Worm (Caenorhabditis elegans) whole organism, L4 larva: ENCODE measurements around the gene dagl-2.

Experiments used
- D1046.2 ChIP-seq: fragments of 200-800 bp; sonication (Bioruptor generic); IDR thresholded peaks from 2 replicates; pipeline ENCODE4 v1.3.6; 2022; ENCODE audit warnings: missing genetic modification characterization, missing compliant biosample characterization
- F10B5.3 ChIP-seq: sonication (generic microtip); optimal IDR thresholded peaks from 2 replicates; lab custom pipeline; 2016; ENCODE audit warnings: mild to moderate bottlenecking, missing genetic modification characterization, missing compliant biosample characterization
- F44E2.7 ChIP-seq: fragments of 200-800 bp; sonication (Bioruptor generic); IDR thresholded peaks from 2 replicates; pipeline ENCODE4 v2.1.2; 2022; ENCODE audit warnings: missing genetic modification characterization, missing compliant biosample characterization
- R02D3.7 ChIP-seq: fragments of 150-350 bp; sonication (generic microtip); optimal IDR thresholded peaks from 3 replicates; lab custom pipeline; 2014; ENCODE audit warnings: missing biosample characterization, missing genetic modification characterization
- T26A8.4 ChIP-seq: fragments of 200-800 bp; sonication (Bioruptor generic); IDR thresholded peaks from 2 replicates; pipeline ENCODE4 v1.3.6; 2022; ENCODE audit warnings: missing genetic modification characterization, missing compliant biosample characterization
- aha-1 ChIP-seq: fragments of 150-350 bp; peaks from one replicate; lab custom pipeline; 2014; ENCODE audit warnings: missing biosample characterization, missing genetic modification characterization
- ama-1 ChIP-seq: fragments of 150-350 bp; optimal IDR thresholded peaks from 2 replicates; lab custom pipeline; 2014; ENCODE audit warnings: inconsistent platforms, mixed read lengths
- ceh-20 ChIP-seq: fragments of 200-800 bp; sonication (Bioruptor generic); IDR thresholded peaks from 2 replicates; pipeline ENCODE4 v1.3.6; 2022; ENCODE audit warnings: missing genetic modification reagents, missing genetic modification characterization, missing compliant biosample characterization
- ceh-28 ChIP-seq: fragments of 150-350 bp; optimal IDR thresholded peaks from 2 replicates; lab custom pipeline; 2014; ENCODE audit warnings: missing biosample characterization, missing genetic modification reagents, missing genetic modification characterization
- ceh-82 ChIP-seq: sonication (generic microtip); optimal IDR thresholded peaks from 2 replicates; lab custom pipeline; 2017; ENCODE audit warnings: missing biosample characterization, missing genetic modification characterization
- ces-1 ChIP-seq: fragments of 150-350 bp; sonication (generic microtip); optimal IDR thresholded peaks from 4 replicates; lab custom pipeline; 2014; ENCODE audit warnings: missing biosample characterization, missing genetic modification reagents, missing genetic modification characterization
- daf-12 ChIP-seq: fragments of 150-350 bp; optimal IDR thresholded peaks from 2 replicates; lab custom pipeline; 2014; ENCODE audit warnings: missing biosample characterization, missing genetic modification reagents, missing genetic modification characterization
- daf-16 ChIP-seq, 3 experiments: sonication (generic microtip); optimal IDR thresholded peaks; 2 replicates each; lab custom pipeline; 2016 to 2017; ENCODE audit warnings: missing genetic modification characterization in 3 of 3, missing genetic modification reagents in 3 of 3, mild to moderate bottlenecking in 2 of 3, missing compliant biosample characterization in 2 of 3, missing biosample characterization in 1 of 3, moderate library complexity in 1 of 3
- daf-19 ChIP-seq: fragments of 200-800 bp; sonication (Bioruptor generic); conservative IDR thresholded peaks from 2 replicates; pipeline ENCODE4 v1.3.6; 2022; ENCODE audit warnings: missing genetic modification characterization, missing compliant biosample characterization
- daf-8 ChIP-seq: fragments of 200-800 bp; sonication (Bioruptor generic); IDR thresholded peaks from 2 replicates; pipeline ENCODE4 v1.3.6; 2022; ENCODE audit warnings: missing genetic modification characterization, missing compliant biosample characterization
- dmd-6 ChIP-seq: fragments of 200-800 bp; sonication (Bioruptor generic); IDR thresholded peaks from 2 replicates; pipeline ENCODE4 v1.3.6; 2022; ENCODE audit warnings: missing genetic modification reagents, missing genetic modification characterization, missing compliant biosample characterization
- dmd-8 ChIP-seq: fragments of 200-800 bp; sonication (Bioruptor generic); IDR thresholded peaks from 2 replicates; pipeline ENCODE4 v1.3.6; 2022; ENCODE audit warnings: missing genetic modification characterization, missing compliant biosample characterization
- dmd-9 ChIP-seq: fragments of 200-800 bp; sonication (Bioruptor generic); IDR thresholded peaks from 2 replicates; pipeline ENCODE4 v1.3.6; 2022; ENCODE audit warnings: missing genetic modification reagents, missing genetic modification characterization, missing compliant biosample characterization
- dpl-1 ChIP-seq: fragments of 150-350 bp; optimal IDR thresholded peaks from 2 replicates; lab custom pipeline; 2014; ENCODE audit warnings: missing biosample characterization, missing genetic modification reagents, missing genetic modification characterization
- dve-1 ChIP-seq: sonication (generic microtip); optimal IDR thresholded peaks from 2 replicates; lab custom pipeline; 2017; ENCODE audit warnings: antibody characterized with exemption, mild to moderate bottlenecking, missing genetic modification characterization, missing compliant biosample characterization; ENCODE audit not compliant: insufficient read depth
- egl-27 ChIP-seq: sonication (generic microtip); optimal IDR thresholded peaks from 3 replicates; lab custom pipeline; 2017; ENCODE audit warnings: missing biosample characterization, missing genetic modification reagents, missing genetic modification characterization
- fos-1 ChIP-seq: fragments of 150-350 bp; optimal IDR thresholded peaks from 2 replicates; lab custom pipeline; 2014; ENCODE audit warnings: missing biosample characterization, missing genetic modification characterization
- jun-1 ChIP-seq: fragments of 150-350 bp; optimal IDR thresholded peaks from 2 replicates; lab custom pipeline; 2014; ENCODE audit warnings: missing biosample characterization, missing genetic modification reagents, missing genetic modification characterization
- lin-1 ChIP-seq: fragments of 200-800 bp; sonication (Bioruptor generic); IDR thresholded peaks from 2 replicates; pipeline ENCODE4 v1.3.6; 2022; ENCODE audit warnings: missing genetic modification reagents, missing genetic modification characterization, missing compliant biosample characterization
- lin-13 ChIP-seq: fragments of 150-350 bp; optimal IDR thresholded peaks from 2 replicates; lab custom pipeline; 2014; ENCODE audit warnings: missing biosample characterization, missing genetic modification reagents, missing genetic modification characterization
- lin-38 ChIP-seq: fragments of 200-800 bp; sonication (Bioruptor generic); IDR thresholded peaks from 2 replicates; pipeline ENCODE4 v1.3.6; 2022; ENCODE audit warnings: missing genetic modification reagents, missing genetic modification characterization, missing compliant biosample characterization
- lin-39 ChIP-seq: fragments of 150-350 bp; optimal IDR thresholded peaks from 2 replicates; lab custom pipeline; 2014; ENCODE audit warnings: missing biosample characterization, missing genetic modification reagents, missing genetic modification characterization
- lir-3 ChIP-seq: sonication (generic microtip); optimal IDR thresholded peaks from 2 replicates; lab custom pipeline; 2016; ENCODE audit warnings: mild to moderate bottlenecking, missing genetic modification characterization, missing compliant biosample characterization
- lsy-2 ChIP-seq, 2 experiments: fragments of 150-350 bp in 1 of 2; sonication (generic microtip) in 1 of 2; optimal IDR thresholded peaks; 2 replicates each; lab custom pipeline; 2014 to 2017; ENCODE audit warnings: missing biosample characterization in 2 of 2, missing genetic modification characterization in 2 of 2
- madf-5 ChIP-seq, 2 experiments: fragments of 200-800 bp; sonication (Bioruptor generic); IDR thresholded peaks; 2 replicates each; pipeline ENCODE4 v1.3.6; 2022; ENCODE audit warnings: missing compliant biosample characterization in 2 of 2, missing genetic modification characterization in 2 of 2
- mdl-1 ChIP-seq, 2 experiments: fragments of 150-350 bp in 1 of 2; sonication (generic microtip) in 1 of 2; optimal IDR thresholded peaks; 2 replicates each; lab custom pipeline; 2014 to 2017; ENCODE audit warnings: missing biosample characterization in 2 of 2, missing genetic modification characterization in 2 of 2
- mep-1 ChIP-seq: fragments of 150-350 bp; sonication (generic microtip); optimal IDR thresholded peaks from 3 replicates; lab custom pipeline; 2014; ENCODE audit warnings: missing biosample characterization, missing genetic modification characterization
- mes-2 ChIP-seq: sonication (generic microtip); optimal IDR thresholded peaks from 2 replicates; lab custom pipeline; 2016; ENCODE audit warnings: missing genotype, mild to moderate bottlenecking, missing genetic modification characterization, missing compliant biosample characterization; ENCODE audit not compliant: poor library complexity, severe bottlenecking
- nhr-102 ChIP-seq: sonication (generic microtip); optimal IDR thresholded peaks from 2 replicates; lab custom pipeline; 2016; ENCODE audit warnings: mild to moderate bottlenecking, missing genetic modification characterization, moderate library complexity, missing compliant biosample characterization
- nhr-237 ChIP-seq: sonication (generic microtip); optimal IDR thresholded peaks from 2 replicates; lab custom pipeline; 2017; ENCODE audit warnings: missing biosample characterization, missing genetic modification characterization
- nhr-28 ChIP-seq: fragments of 150-350 bp; optimal IDR thresholded peaks from 2 replicates; lab custom pipeline; 2014; ENCODE audit warnings: missing biosample characterization, missing genetic modification characterization
- nhr-41 ChIP-seq: fragments of 200-800 bp; sonication (Bioruptor generic); IDR thresholded peaks from 2 replicates; pipeline ENCODE4 v1.3.6; 2022; ENCODE audit warnings: missing genetic modification reagents, missing genetic modification characterization, missing compliant biosample characterization
- nhr-42 ChIP-seq: fragments of 200-800 bp; sonication (Bioruptor generic); IDR thresholded peaks from 2 replicates; pipeline ENCODE4 v1.3.6; 2022; ENCODE audit warnings: missing genetic modification characterization, missing compliant biosample characterization
- nhr-77 ChIP-seq: fragments of 150-350 bp; optimal IDR thresholded peaks from 2 replicates; lab custom pipeline; 2014; ENCODE audit warnings: missing biosample characterization, missing genetic modification characterization
- php-3 ChIP-seq: fragments of 200-800 bp; sonication (Bioruptor generic); IDR thresholded peaks from 2 replicates; pipeline ENCODE4 v1.3.6; 2022; ENCODE audit warnings: missing genetic modification reagents, missing genetic modification characterization, missing compliant biosample characterization
- sdz-12 ChIP-seq: fragments of 200-800 bp; sonication (Bioruptor generic); optimal IDR thresholded peaks from 2 replicates; lab custom pipeline; 2018; ENCODE audit warnings: mild to moderate bottlenecking, missing genetic modification characterization, missing compliant biosample characterization
- set-16 ChIP-seq: fragments of 200-800 bp; sonication (Bioruptor generic); IDR thresholded peaks from 2 replicates; pipeline ENCODE4 v1.3.6; 2022; ENCODE audit warnings: missing genetic modification reagents, missing genetic modification characterization, missing compliant biosample characterization
- skn-1 ChIP-seq: fragments of 150-350 bp; optimal IDR thresholded peaks from 2 replicates; lab custom pipeline; 2014; ENCODE audit warnings: missing biosample characterization, missing genetic modification characterization
- snpc-1.2 ChIP-seq: fragments of 200-800 bp; sonication (Bioruptor generic); IDR thresholded peaks from 2 replicates; pipeline ENCODE4 v1.3.6; 2022; ENCODE audit warnings: missing genetic modification reagents, missing genetic modification characterization, missing compliant biosample characterization
- spr-1 ChIP-seq: sonication (generic microtip); optimal IDR thresholded peaks from 2 replicates; lab custom pipeline; 2016; ENCODE audit warnings: mild to moderate bottlenecking, missing genetic modification characterization, missing compliant biosample characterization
- tag-97 ChIP-seq: fragments of 200-800 bp; sonication (Bioruptor generic); IDR thresholded peaks from 2 replicates; pipeline ENCODE4 v1.3.6; 2022; ENCODE audit warnings: missing genetic modification characterization, missing compliant biosample characterization
- unc-130 ChIP-seq: sonication (generic microtip); optimal IDR thresholded peaks from 2 replicates; lab custom pipeline; 2016; ENCODE audit warnings: missing genetic modification reagents, missing genetic modification characterization, missing compliant biosample characterization
- unc-39 ChIP-seq: sonication (generic microtip); optimal IDR thresholded peaks from 2 replicates; lab custom pipeline; 2017; ENCODE audit warnings: missing biosample characterization, missing genetic modification characterization
- zfp-2 ChIP-seq: sonication (generic microtip); optimal IDR thresholded peaks from 2 replicates; lab custom pipeline; 2016; ENCODE audit warnings: mild to moderate bottlenecking, missing genetic modification characterization, missing compliant biosample characterization
- zfp-3 ChIP-seq: fragments of 200-800 bp; sonication (Bioruptor generic); conservative IDR thresholded peaks from 2 replicates; pipeline ENCODE4 v1.3.6; 2022; ENCODE audit warnings: missing genetic modification reagents, missing genetic modification characterization, missing compliant biosample characterization
- zip-11 ChIP-seq: fragments of 200-800 bp; sonication (Bioruptor generic); IDR thresholded peaks from 2 replicates; pipeline ENCODE4 v1.3.6; 2022; ENCODE audit warnings: missing genetic modification characterization, missing compliant biosample characterization
- zip-2 ChIP-seq: fragments of 150-350 bp; optimal IDR thresholded peaks from 2 replicates; lab custom pipeline; 2014; ENCODE audit warnings: missing biosample characterization, missing genetic modification characterization
- ztf-11 ChIP-seq: fragments of 150-350 bp; optimal IDR thresholded peaks from 2 replicates; lab custom pipeline; 2014; ENCODE audit warnings: missing biosample characterization, missing genetic modification characterization

The dagl-2 gene

ce11 chrIII:783254-783753 is at the start of gene dagl-2, which contains the start of gene ppm-1.G:
TSS of gene dagl-2 (minus strand) at chrIII:783305.
TSS of gene ppm-1.G (plus strand) at chrIII:783703.
- TF ChIP-seq mes-2 (tag; lab: Kevin White, UChicago), result peak; percentile 97
- TF ChIP-seq zip-11 (GFP tag; lab: Robert Waterston, UW), result no peak
- TF ChIP-seq jun-1, result no peak
- TF ChIP-seq mdl-1 (tag; optimal IDR thresholded peaks at IDR 0.05; lab: Kevin White, UChicago), result no peak
- TF ChIP-seq F44E2.7 (GFP tag; lab: Robert Waterston, UW), result no peak
- no peak for TF ChIP-seq F10B5.3 (tag; lab: Kevin White, UChicago)
- TF ChIP-seq set-16 (GFP tag; lab: Robert Waterston, UW), result no peak
- no peak for TF ChIP-seq skn-1 (tag; lab: Kevin White, UChicago)
- no peak for TF ChIP-seq ceh-20
- no peak for TF ChIP-seq lin-39
- TF ChIP-seq nhr-42, result no peak
- TF ChIP-seq egl-27 (tag; lab: Kevin White, UChicago), result no peak
- no peak for TF ChIP-seq unc-39 (tag; lab: Kevin White, UChicago)
- TF ChIP-seq D1046.2 (GFP tag; lab: Robert Waterston, UW), result no peak
- peak; percentile 76 for TF ChIP-seq nhr-77 (tag; lab: Kevin White, UChicago)
- TF ChIP-seq unc-130 (GFP tag; lab: Kevin White, UChicago), result peak; percentile 90
- TF ChIP-seq zfp-3 (GFP tag; lab: Robert Waterston, UW), result no peak
- peak; percentile 94 for TF ChIP-seq lin-38 (GFP tag; lab: Robert Waterston, UW)
- TF ChIP-seq mep-1 (tag; lab: Kevin White, UChicago), result peak; percentile 69
- TF ChIP-seq php-3 (GFP tag; lab: Robert Waterston, UW), result no peak
- no peak for TF ChIP-seq sdz-12 (GFP tag; lab: Kevin White, UChicago)
- TF ChIP-seq ceh-82 (tag; lab: Kevin White, UChicago), result no peak
- no peak for TF ChIP-seq nhr-102 (tag; lab: Kevin White, UChicago)
- no peak for TF ChIP-seq lir-3 (tag; lab: Kevin White, UChicago)
- no peak for TF ChIP-seq ztf-11
- TF ChIP-seq nhr-237 (tag; lab: Kevin White, UChicago), result no peak
- TF ChIP-seq daf-16 (GFP tag; optimal IDR thresholded peaks at IDR 0.05; lab: Kevin White, UChicago), result no peak
- peak; percentile 12 for TF ChIP-seq daf-16 (tag; optimal IDR thresholded peaks at IDR 0.05; lab: Kevin White, UChicago)
- TF ChIP-seq dpl-1 (GFP tag; lab: Kevin White, UChicago), result peak; percentile 72
- TF ChIP-seq nhr-41 (GFP tag; lab: Robert Waterston, UW), result no peak
- TF ChIP-seq dmd-9, result 0 out of 2 replicates have a peak, but pooled peaks have one; percentile 29
- no peak for TF ChIP-seq tag-97
- no peak for TF ChIP-seq R02D3.7 (tag; lab: Kevin White, UChicago)
- TF ChIP-seq spr-1, result no peak
- no peak for TF ChIP-seq ceh-28 (tag; lab: Kevin White, UChicago)
- TF ChIP-seq nhr-28 (tag; lab: Kevin White, UChicago), result peak; percentile 10
- TF ChIP-seq T26A8.4 (GFP tag; lab: Robert Waterston, UW), result no peak
- TF ChIP-seq zfp-2 (tag; lab: Kevin White, UChicago), result no peak
- TF ChIP-seq daf-8, result no peak
- TF ChIP-seq dve-1 (tag; lab: Kevin White, UChicago), result peak; percentile 57
- no peak for TF ChIP-seq ama-1
- TF ChIP-seq dmd-8 (GFP tag; lab: Robert Waterston, UW), result no peak
- no peak for TF ChIP-seq snpc-1.2 (GFP tag; lab: Robert Waterston, UW)
- TF ChIP-seq lsy-2 (tag; optimal IDR thresholded peaks at IDR 0.05; lab: Kevin White, UChicago), result peak; percentile 46 to 88
- TF ChIP-seq madf-5 (GFP tag; IDR thresholded peaks at IDR 0.05; lab: Robert Waterston, UW), result no peak
- peak; percentile 10 for TF ChIP-seq lin-13 (GFP tag; lab: Kevin White, UChicago)
- TF ChIP-seq daf-12 (tag; lab: Kevin White, UChicago), result no peak
- TF ChIP-seq zip-2 (tag; lab: Kevin White, UChicago), result no peak
- peak; percentile 48; the same call in 1 of the 2 replicates for TF ChIP-seq dmd-6 (GFP tag; lab: Robert Waterston, UW)
- TF ChIP-seq aha-1 (tag; lab: Kevin White, UChicago), result peak; percentile 70
- TF ChIP-seq lin-1 (GFP tag; lab: Robert Waterston, UW), result no peak
- TF ChIP-seq ces-1 (GFP tag; lab: Kevin White, UChicago), result no peak
- no peak for TF ChIP-seq daf-19 (GFP tag; lab: Robert Waterston, UW)
- TF ChIP-seq fos-1 (tag; lab: Kevin White, UChicago), result no peak
